Fruit fly (Drosophila melanogaster): ENCODE measurements around the gene CG31917.

Gene CG31917

DNA sequence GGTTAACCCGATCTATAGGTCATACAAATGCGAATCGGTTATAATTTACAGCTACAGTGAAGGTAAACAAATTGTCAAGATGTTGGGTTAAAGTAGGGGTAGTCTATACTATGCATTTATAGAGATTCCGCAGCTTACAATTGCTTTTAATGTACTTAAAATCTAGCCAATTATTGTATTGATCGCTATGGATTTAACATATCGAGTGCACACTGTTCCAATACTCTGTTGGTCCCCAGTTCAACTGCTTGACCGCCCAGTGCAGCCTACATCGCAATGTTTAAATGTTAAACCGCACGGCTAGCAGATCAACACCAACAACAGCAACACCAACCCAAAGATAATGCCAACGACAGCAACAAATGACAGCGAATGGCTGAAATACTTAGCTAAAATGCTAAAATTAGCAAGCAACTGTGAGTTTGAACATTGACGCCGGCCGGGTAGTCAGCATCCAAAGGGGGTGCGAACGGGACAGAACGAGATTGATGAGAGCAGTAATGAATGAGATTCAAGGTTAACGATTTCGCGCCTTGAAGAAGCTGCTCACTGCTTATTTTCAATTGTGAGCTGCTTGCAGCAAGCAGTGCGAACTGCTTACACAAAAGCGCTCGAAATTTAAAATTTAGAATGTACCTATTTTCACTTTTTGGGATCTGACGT, 9.6 kb downstream of the CG31917 start (continued):
- TF ChIP-seq Sin3A (optimal IDR thresholded peaks at IDR 0.05) = peak; percentile 4
- peak; percentile 5; the same call in 1 of the 3 replicates for TF ChIP-seq CG17361 (GFP tag; IDR thresholded peaks at IDR 0.05)
- TF ChIP-seq CG34376 (GFP tag; optimal IDR thresholded peaks at IDR 0.05) = no peak
- TF ChIP-seq lab (GFP tag; optimal IDR thresholded peaks at IDR 0.05) = no peak
- no peak for TF ChIP-seq prd (optimal IDR thresholded peaks at IDR 0.05)
- peak; percentile 74 for TF ChIP-seq prd (GFP tag; IDR thresholded peaks at IDR 0.05)
- no peak for TF ChIP-seq CG10654 (GFP tag; optimal IDR thresholded peaks at IDR 0.05)
- no peak for TF ChIP-seq tup (GFP tag; optimal IDR thresholded peaks at IDR 0.05)
- no peak for TF ChIP-seq Sox100B (GFP tag; optimal IDR thresholded peaks at IDR 0.05)
- no peak for TF ChIP-seq fd96Cb (tag; optimal IDR thresholded peaks at IDR 0.05)
- no peak for TF ChIP-seq CG15696 (tag; optimal IDR thresholded peaks at IDR 0.05)
- TF ChIP-seq ap (GFP tag; IDR thresholded peaks at IDR 0.05) = peak; percentile 53; the same call in 1 of the 2 replicates
- no peak for TF ChIP-seq Pdp1 (GFP tag; optimal IDR thresholded peaks at IDR 0.05)
- TF ChIP-seq CG2116 (GFP tag; optimal IDR thresholded peaks at IDR 0.05) = no peak
- no peak for TF ChIP-seq CG10431 (GFP tag; optimal IDR thresholded peaks at IDR 0.05)
- no peak for TF ChIP-seq CkIIα-i1 (GFP tag; IDR thresholded peaks at IDR 0.05)
- TF ChIP-seq CG17359 (tag; optimal IDR thresholded peaks at IDR 0.05) = no peak
- no peak for TF ChIP-seq zen (tag; optimal IDR thresholded peaks at IDR 0.05)
- TF ChIP-seq CG16863 (GFP tag; optimal IDR thresholded peaks at IDR 0.05) = no peak
- no peak for TF ChIP-seq Mes4 (GFP tag; optimal IDR thresholded peaks at IDR 0.05)
- TF ChIP-seq Side (GFP tag; optimal IDR thresholded peaks at IDR 0.05) = no peak
- TF ChIP-seq z (GFP tag; IDR thresholded peaks at IDR 0.05) = no peak
- no peak for TF ChIP-seq jumu (GFP tag; optimal IDR thresholded peaks at IDR 0.05)
- TF ChIP-seq HmgD (GFP tag; optimal IDR thresholded peaks at IDR 0.05) = peak; percentile 81
- TF ChIP-seq Xrp1 (GFP tag; IDR thresholded peaks at IDR 0.05) = peak; percentile 55
- TF ChIP-seq MBD-R2 (GFP tag; IDR thresholded peaks at IDR 0.05) = peak; percentile 47; the same call in 1 of the 2 replicates
- no peak for TF ChIP-seq slp2 (GFP tag; optimal IDR thresholded peaks at IDR 0.05)
- TF ChIP-seq croc (GFP tag; conservative IDR thresholded peaks at IDR 0.05) = peak; percentile 12; the same call in 2 of the 3 replicates
- TF ChIP-seq Dip2 (GFP tag; IDR thresholded peaks at IDR 0.05) = no peak
- no peak for TF ChIP-seq mirr (GFP tag; optimal IDR thresholded peaks at IDR 0.05)
- TF ChIP-seq CG1529 (GFP tag; optimal IDR thresholded peaks at IDR 0.05) = no peak
- no peak; the same call in 2 of the 3 replicates for TF ChIP-seq tgo (GFP tag; IDR thresholded peaks at IDR 0.05)
- TF ChIP-seq ase (GFP tag; IDR thresholded peaks at IDR 0.05) = peak; percentile 44; the same call in 2 of the 3 replicates
- TF ChIP-seq vnd (GFP tag; IDR thresholded peaks at IDR 0.05; ENCODE audit: partially characterized antibody) = peak; percentile 48; the same call in 2 of the 3 replicates
- no peak for TF ChIP-seq zf30C (GFP tag; optimal IDR thresholded peaks at IDR 0.05)
- TF ChIP-seq Bdp1 (GFP tag; optimal IDR thresholded peaks at IDR 0.05) = no peak
- peak; percentile 69 for TF ChIP-seq Atf3 (GFP tag; optimal IDR thresholded peaks at IDR 0.05)
- TF ChIP-seq ttk (GFP tag; IDR thresholded peaks at IDR 0.05) = no peak; the same call in 1 of the 2 replicates
- no peak for TF ChIP-seq nau (GFP tag; optimal IDR thresholded peaks at IDR 0.05)
- no peak for TF ChIP-seq peb (GFP tag; IDR thresholded peaks at IDR 0.05)
- no peak for TF ChIP-seq sc (optimal IDR thresholded peaks at IDR 0.05)
- TF ChIP-seq sc (GFP tag; optimal IDR thresholded peaks at IDR 0.05) = no peak
- no peak for TF ChIP-seq HHEX (GFP tag; optimal IDR thresholded peaks at IDR 0.05)
- TF ChIP-seq CG31388 (GFP tag; optimal IDR thresholded peaks at IDR 0.05) = no peak
- no peak for TF ChIP-seq Lhr (GFP tag; optimal IDR thresholded peaks at IDR 0.05)
- TF ChIP-seq lola (GFP tag; optimal IDR thresholded peaks at IDR 0.05) = peak in 1 of 3 experiments; percentile 55
- no peak for TF ChIP-seq Camta (GFP tag; optimal IDR thresholded peaks at IDR 0.05)
- no peak for TF ChIP-seq exex (tag; optimal IDR thresholded peaks at IDR 0.05)
- TF ChIP-seq CG10267 (tag; optimal IDR thresholded peaks at IDR 0.05) = no peak
- TF ChIP-seq CG3995 (GFP tag; optimal IDR thresholded peaks at IDR 0.05) = no peak
- peak; percentile 38; the same call in 1 of the 2 replicates for TF ChIP-seq Gsc (GFP tag; IDR thresholded peaks at IDR 0.05)

Data from whole organism, embryonic.